Fruit fly (Drosophila melanogaster) whole organism, embryonic: ENCODE data around the gene CG11723.
A peak's percentile ranks its signal among the peaks of the same experiment; 100 is the strongest.

ENCODE experiments used
- Atf-2 ChIP-seq: fragments of 200-800 bp; sonication (Bioruptor generic); optimal IDR thresholded peaks from 2 replicates; lab custom pipeline; 2016; ENCODE audit warnings: missing biosample characterization, missing genetic modification characterization
- Awh ChIP-seq: fragments of 200-800 bp; sonication (Bioruptor generic); IDR thresholded peaks from 2 replicates; pipeline ENCODE4, ENCODE4 v1.3.6; 2022; ENCODE audit warnings: missing biosample characterization, missing genetic modification characterization
- B-H1 ChIP-seq: fragments of 200-800 bp; sonication (Bioruptor generic); IDR thresholded peaks from 3 replicates; pipeline ENCODE4 v1.3.6; 2022; ENCODE audit warnings: missing biosample characterization, missing genetic modification characterization
- Bgb ChIP-seq: fragments of 200-800 bp; sonication (Bioruptor generic); IDR thresholded peaks from 2 replicates; pipeline ENCODE4 v1.3.6; 2022; ENCODE audit warnings: missing biosample characterization, missing genetic modification characterization; ENCODE audit not compliant: partially characterized antibody
- CG12155 ChIP-seq: fragments of 200-800 bp; sonication (Bioruptor generic); optimal IDR thresholded peaks from 3 replicates; lab custom pipeline; 2016; ENCODE audit warnings: missing biosample characterization, missing genetic modification characterization
- CG12219 ChIP-seq: fragments of 200-800 bp; sonication (Bioruptor generic); optimal IDR thresholded peaks from 3 replicates; lab custom pipeline; 2018; ENCODE audit warnings: missing biosample characterization, mild to moderate bottlenecking, missing genetic modification characterization
- CG17328 ChIP-seq: fragments of 200-800 bp; sonication (Bioruptor generic); IDR thresholded peaks from 2 replicates; pipeline ENCODE4 v1.3.6; 2022; ENCODE audit warnings: missing biosample characterization, missing genetic modification characterization
- CG17802 ChIP-seq: fragments of 200-800 bp; sonication (Bioruptor generic); optimal IDR thresholded peaks from 2 replicates; lab custom pipeline; 2018; ENCODE audit warnings: missing biosample characterization, mild to moderate bottlenecking, missing genetic modification characterization, moderate library complexity
- CG2199 ChIP-seq: fragments of 200-800 bp; sonication (Bioruptor generic); IDR thresholded peaks from 3 replicates; pipeline ENCODE4 v1.3.6; 2022; ENCODE audit warnings: missing biosample characterization, missing genetic modification characterization
- CG31224 ChIP-seq: fragments of 200-800 bp; sonication (Bioruptor generic); IDR thresholded peaks from 2 replicates; pipeline ENCODE4 v1.3.6; 2022; ENCODE audit warnings: missing biosample characterization, missing genetic modification characterization
- CG31441 ChIP-seq: fragments of 200-800 bp; sonication (Bioruptor generic); IDR thresholded peaks from 2 replicates; pipeline ENCODE4 v1.3.6; 2022; ENCODE audit warnings: missing biosample characterization, missing genetic modification characterization
- CG32772 ChIP-seq: fragments of 200-800 bp; sonication (Bioruptor generic); IDR thresholded peaks from 2 replicates; pipeline ENCODE4 v1.3.6; 2022; ENCODE audit warnings: missing biosample characterization, missing genetic modification characterization
- CG34224 ChIP-seq: fragments of 200-800 bp; sonication (Bioruptor generic); IDR thresholded peaks from 3 replicates; pipeline ENCODE4 v1.3.6; 2022; ENCODE audit warnings: missing biosample characterization, missing genetic modification characterization; ENCODE audit not compliant: partially characterized antibody
- CG4820 ChIP-seq: fragments of 200-800 bp; sonication (Bioruptor generic); optimal IDR thresholded peaks from 3 replicates; lab custom pipeline; 2016; ENCODE audit warnings: missing biosample characterization, missing genetic modification characterization
- CG7786 ChIP-seq: fragments of 200-800 bp; sonication (Bioruptor generic); optimal IDR thresholded peaks from 2 replicates; lab custom pipeline; 2016; ENCODE audit warnings: missing biosample characterization, missing genetic modification characterization
- CG7987 ChIP-seq: fragments of 200-800 bp; sonication (Bioruptor generic); optimal IDR thresholded peaks from 2 replicates; lab custom pipeline; 2018; ENCODE audit warnings: missing biosample characterization, mild to moderate bottlenecking, missing genetic modification characterization, moderate library complexity
- Camta ChIP-seq: fragments of 200-800 bp; sonication (Bioruptor generic); optimal IDR thresholded peaks from 2 replicates; lab custom pipeline; 2016; ENCODE audit warnings: missing biosample characterization, missing genetic modification characterization
- Deaf1 ChIP-seq: fragments of 200-800 bp; optimal IDR thresholded peaks from 3 replicates; lab custom pipeline; 2019; ENCODE audit warnings: missing biosample characterization, mild to moderate bottlenecking, missing genetic modification characterization, moderate library complexity
- Dek ChIP-seq: fragments of 200-800 bp; sonication (Bioruptor generic); optimal IDR thresholded peaks from 3 replicates; lab custom pipeline; 2019; ENCODE audit warnings: missing biosample characterization, mild to moderate bottlenecking, missing genetic modification characterization, moderate library complexity
- Dfd ChIP-seq, 2 experiments: fragments of >200 bp; optimal IDR thresholded peaks; 2 replicates each; lab custom pipeline; 2017; ENCODE audit warnings: missing biosample characterization in 2 of 2, missing genetic modification characterization in 2 of 2
- E2f1 ChIP-seq: fragments of 200-800 bp; sonication (Bioruptor generic); IDR thresholded peaks from 2 replicates; pipeline ENCODE4 v1.3.6; 2022; ENCODE audit warnings: missing biosample characterization, missing genetic modification characterization
- Fer1 ChIP-seq: fragments of 200-800 bp; sonication (Bioruptor generic); optimal IDR thresholded peaks from 2 replicates; lab custom pipeline; 2017; ENCODE audit warnings: missing biosample characterization, mild to moderate bottlenecking, missing genetic modification characterization
- Hand ChIP-seq: fragments of 200-800 bp; sonication (Bioruptor generic); optimal IDR thresholded peaks from 2 replicates; lab custom pipeline; 2017; ENCODE audit warnings: mild to moderate bottlenecking, missing biosample characterization, missing genetic modification reagents, missing genetic modification characterization
- HmgZ ChIP-seq: fragments of 200-800 bp; sonication (Bioruptor generic); optimal IDR thresholded peaks from 2 replicates; lab custom pipeline; 2018; ENCODE audit warnings: missing biosample characterization, mild to moderate bottlenecking, missing genetic modification characterization
- NC2α ChIP-seq: fragments of 200-800 bp; sonication (Bioruptor generic); optimal IDR thresholded peaks from 2 replicates; lab custom pipeline; 2016; ENCODE audit warnings: missing biosample characterization, missing genetic modification characterization
- Nf-YA ChIP-seq: fragments of 200-800 bp; sonication (Bioruptor generic); IDR thresholded peaks from 2 replicates; pipeline ENCODE4 v1.3.6; 2022; ENCODE audit warnings: missing biosample characterization, missing genetic modification characterization
- Opbp ChIP-seq: fragments of 200-800 bp; sonication (Bioruptor generic); IDR thresholded peaks from 3 replicates; pipeline ENCODE4 v1.3.6; 2022; ENCODE audit warnings: missing biosample characterization, missing genetic modification characterization; ENCODE audit not compliant: partially characterized antibody
- Optix ChIP-seq: fragments of 200-800 bp; sonication (Bioruptor generic); IDR thresholded peaks from 3 replicates; pipeline ENCODE4 v1.3.6; 2022; ENCODE audit warnings: missing biosample characterization, missing genetic modification characterization
- Sox102F ChIP-seq: fragments of 200-800 bp; sonication (Bioruptor generic); optimal IDR thresholded peaks from 2 replicates; lab custom pipeline; 2018; ENCODE audit warnings: missing biosample characterization, mild to moderate bottlenecking, missing genetic modification characterization, moderate library complexity
- ase ChIP-seq: fragments of 200-800 bp; sonication (Bioruptor generic); IDR thresholded peaks from 3 replicates; pipeline ENCODE4 v1.3.6; 2022; ENCODE audit warnings: missing biosample characterization, missing genetic modification characterization
- bigmax ChIP-seq: fragments of 200-800 bp; sonication (Bioruptor generic); optimal IDR thresholded peaks from 2 replicates; lab custom pipeline; 2018; ENCODE audit warnings: missing biosample characterization, mild to moderate bottlenecking, missing genetic modification characterization
- caup ChIP-seq: fragments of 200-800 bp; sonication (Bioruptor generic); optimal IDR thresholded peaks from 3 replicates; lab custom pipeline; 2017; ENCODE audit warnings: missing biosample characterization, mild to moderate bottlenecking, missing genetic modification characterization, moderate library complexity; ENCODE audit not compliant: severe bottlenecking
- cg ChIP-seq: fragments of 200-800 bp; sonication (Bioruptor generic); optimal IDR thresholded peaks from 3 replicates; lab custom pipeline; 2019; ENCODE audit warnings: missing biosample characterization, mild to moderate bottlenecking, missing genetic modification characterization, moderate library complexity
- chif ChIP-seq, 2 experiments: fragments of 200-800 bp; sonication (Bioruptor generic); optimal IDR thresholded peaks; 3 replicates each; lab custom pipeline; 2016; ENCODE audit warnings: missing biosample characterization in 2 of 2, missing genetic modification characterization in 2 of 2
- ci ChIP-seq: fragments of 200-800 bp; sonication (Bioruptor generic); IDR thresholded peaks from 3 replicates; pipeline ENCODE4 v1.3.6; 2022; ENCODE audit warnings: missing biosample characterization, missing genetic modification characterization
- da ChIP-seq: fragments of 200-800 bp; sonication (Bioruptor generic); optimal IDR thresholded peaks from 2 replicates; lab custom pipeline; 2016; ENCODE audit warnings: missing biosample characterization, missing genetic modification characterization
- disco-r ChIP-seq: fragments of 200-800 bp; sonication (Bioruptor generic); optimal IDR thresholded peaks from 2 replicates; lab custom pipeline; 2016; ENCODE audit warnings: missing biosample characterization, missing genetic modification characterization
- eyg ChIP-seq: fragments of 200-800 bp; sonication (Bioruptor generic); optimal IDR thresholded peaks from 3 replicates; lab custom pipeline; 2016; ENCODE audit warnings: missing biosample characterization, missing genetic modification characterization
- fd102C ChIP-seq: fragments of 200-800 bp; sonication (Bioruptor generic); optimal IDR thresholded peaks from 2 replicates; lab custom pipeline; 2018; ENCODE audit warnings: missing biosample characterization, mild to moderate bottlenecking, missing genetic modification characterization, moderate library complexity
- ftz-f1 ChIP-seq: fragments of 200-800 bp; sonication (Bioruptor generic); optimal IDR thresholded peaks from 2 replicates; lab custom pipeline; 2016; ENCODE audit warnings: missing biosample characterization, missing genetic modification characterization
- fu2 ChIP-seq: fragments of 200-800 bp; sonication (Bioruptor generic); optimal IDR thresholded peaks from 2 replicates; lab custom pipeline; 2016; ENCODE audit warnings: missing biosample characterization, missing genetic modification characterization
- gcm2 ChIP-seq: fragments of 200-800 bp; sonication (Bioruptor generic); optimal IDR thresholded peaks from 2 replicates; lab custom pipeline; 2016; ENCODE audit warnings: missing biosample characterization, missing genetic modification characterization
- gfzf ChIP-seq: fragments of 200-800 bp; sonication (Bioruptor generic); optimal IDR thresholded peaks from 2 replicates; lab custom pipeline; 2016; ENCODE audit warnings: missing biosample characterization, mild to moderate bottlenecking, missing genetic modification characterization, moderate library complexity
- luna ChIP-seq: fragments of 200-800 bp; sonication (Bioruptor generic); optimal IDR thresholded peaks from 2 replicates; lab custom pipeline; 2016; ENCODE audit warnings: missing biosample characterization, missing genetic modification characterization
- nau ChIP-seq: fragments of 200-800 bp; sonication (Bioruptor generic); optimal IDR thresholded peaks from 3 replicates; lab custom pipeline; 2017; ENCODE audit warnings: missing biosample characterization, mild to moderate bottlenecking, missing genetic modification characterization, missing genetic modification reagents
- nerfin-1 ChIP-seq: fragments of 200-800 bp; sonication (Bioruptor generic); optimal IDR thresholded peaks from 3 replicates; lab custom pipeline; 2019; ENCODE audit warnings: missing biosample characterization, mild to moderate bottlenecking, missing genetic modification characterization, moderate library complexity
- pzg ChIP-seq: fragments of 200-800 bp; sonication (Bioruptor generic); optimal IDR thresholded peaks from 3 replicates; lab custom pipeline; 2018; ENCODE audit warnings: missing biosample characterization, mild to moderate bottlenecking, missing genetic modification characterization, moderate library complexity
- stwl ChIP-seq: fragments of 200-800 bp; sonication (Bioruptor generic); optimal IDR thresholded peaks from 3 replicates; lab custom pipeline; 2018; ENCODE audit warnings: missing biosample characterization, mild to moderate bottlenecking, missing genetic modification characterization, moderate library complexity
- vfl ChIP-seq: fragments of 200-800 bp; sonication (Bioruptor generic); optimal IDR thresholded peaks from 2 replicates; lab custom pipeline; 2016; ENCODE audit warnings: missing biosample characterization, missing genetic modification characterization
- vnd ChIP-seq: fragments of 200-800 bp; sonication (Bioruptor generic); IDR thresholded peaks from 3 replicates; pipeline ENCODE4 v1.3.6; 2022; ENCODE audit warnings: missing biosample characterization, missing genetic modification characterization; ENCODE audit not compliant: partially characterized antibody
- zf30C ChIP-seq: fragments of 200-800 bp; sonication (Bioruptor generic); optimal IDR thresholded peaks from 3 replicates; lab custom pipeline; 2018; ENCODE audit warnings: missing biosample characterization, mild to moderate bottlenecking, missing genetic modification characterization

CG11723 gene

DNA sequence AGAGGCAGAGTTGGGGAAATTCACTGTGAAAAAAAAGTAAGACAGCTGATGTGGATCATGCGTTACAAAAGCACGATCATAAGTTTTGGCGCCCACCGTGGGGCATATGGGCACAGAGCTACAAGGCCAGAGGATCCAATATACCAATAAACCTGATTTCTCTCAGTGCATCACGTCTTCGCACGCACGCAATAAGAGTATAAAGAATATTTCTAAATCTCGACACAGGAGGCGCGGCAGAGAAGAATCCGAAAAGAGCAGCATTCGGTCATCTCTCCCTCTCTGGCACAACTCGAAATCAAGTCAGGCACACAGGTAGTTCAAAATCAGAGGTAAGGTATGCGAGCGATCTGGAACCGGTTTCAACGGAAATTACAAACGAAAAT is 16.5 kb upstream of the CG11723 start (continued):
- TF ChIP-seq gfzf (GFP tag; lab: Kevin White, UChicago) = no peak
- peak; percentile 96 for TF ChIP-seq Optix
- peak; percentile 83 for TF ChIP-seq CG31224
- TF ChIP-seq CG32772 (GFP tag; lab: Robert Waterston, UW) = peak; percentile 94
- TF ChIP-seq nau (GFP tag; lab: Kevin White, UChicago) = peak; percentile 72
- TF ChIP-seq fu2 (GFP tag; lab: Kevin White, UChicago) = peak; percentile 84
- TF ChIP-seq da = peak; percentile 82
- peak; percentile 57 for TF ChIP-seq CG7987 (GFP tag; lab: Kevin White, UChicago)
- peak; percentile 69 for TF ChIP-seq B-H1 (GFP tag; lab: Robert Waterston, UW)
- TF ChIP-seq CG31441 (GFP tag; lab: Robert Waterston, UW) = peak; percentile 91
- TF ChIP-seq ftz-f1 (GFP tag; lab: Kevin White, UChicago) = peak; percentile 39
- peak; percentile 77 for TF ChIP-seq Camta (GFP tag; lab: Kevin White, UChicago)
- peak; percentile 90 for TF ChIP-seq ase (GFP tag; lab: Robert Waterston, UW)
- peak; percentile 98 for TF ChIP-seq zf30C (GFP tag; lab: Kevin White, UChicago)
- TF ChIP-seq Opbp (GFP tag; lab: Robert Waterston, UW) = no peak
- TF ChIP-seq NC2α = peak; percentile 93
- peak; percentile 69 for TF ChIP-seq CG12155 (GFP tag; lab: Kevin White, UChicago)
- peak; percentile 92 for TF ChIP-seq Awh
- TF ChIP-seq Hand = peak; percentile 43
- peak; percentile 67 for TF ChIP-seq disco-r (GFP tag; lab: Kevin White, UChicago)
- no peak for TF ChIP-seq bigmax (GFP tag; lab: Kevin White, UChicago)
- TF ChIP-seq CG7786 = peak; percentile 95
- TF ChIP-seq Dfd (GFP tag; optimal IDR thresholded peaks at IDR 0.05; lab: Kevin White, UChicago) = no peak
- no peak for TF ChIP-seq cg (GFP tag; lab: Kevin White, UChicago)
- TF ChIP-seq CG17328 = peak; percentile 96
- peak; percentile 87 to 93 for TF ChIP-seq chif (GFP tag; optimal IDR thresholded peaks at IDR 0.05; lab: Kevin White, UChicago)
- TF ChIP-seq luna = peak; percentile 39
- peak; percentile 7 for TF ChIP-seq Deaf1 (tag; lab: Kevin White, UChicago)
- TF ChIP-seq E2f1 (GFP tag; lab: Robert Waterston, UW) = peak; percentile 93
- TF ChIP-seq nerfin-1 (tag; lab: Kevin White, UChicago) = peak; percentile 79
- TF ChIP-seq caup (GFP tag; lab: Kevin White, UChicago) = peak; percentile 77
- peak; percentile 76 for TF ChIP-seq CG17802 (tag; lab: Kevin White, UChicago)
- TF ChIP-seq gcm2 (GFP tag; lab: Kevin White, UChicago) = peak; percentile 65
- TF ChIP-seq Atf-2 (GFP tag; lab: Kevin White, UChicago) = peak; percentile 82
- peak; percentile 89 for TF ChIP-seq Sox102F (GFP tag; lab: Kevin White, UChicago)
- TF ChIP-seq Bgb (GFP tag; lab: Robert Waterston, UW) = 0 out of 2 replicates have a peak, but pooled peaks have one; percentile 14
- TF ChIP-seq fd102C = peak; percentile 90
- TF ChIP-seq CG2199 = peak; percentile 95
- peak; percentile 40 for TF ChIP-seq Fer1 (GFP tag; lab: Kevin White, UChicago)
- TF ChIP-seq pzg (GFP tag; lab: Kevin White, UChicago) = no peak
- peak; percentile 89 for TF ChIP-seq CG4820 (GFP tag; lab: Kevin White, UChicago)
- TF ChIP-seq vfl (GFP tag; lab: Kevin White, UChicago) = peak; percentile 32
- no peak for TF ChIP-seq vnd (GFP tag; lab: Robert Waterston, UW)
- TF ChIP-seq Nf-YA (GFP tag; lab: Robert Waterston, UW) = peak; percentile 88
- TF ChIP-seq stwl (tag; lab: Kevin White, UChicago) = no peak
- peak; percentile 61 for TF ChIP-seq HmgZ (tag; lab: Kevin White, UChicago)
- peak; percentile 96 for TF ChIP-seq ci (GFP tag; lab: Robert Waterston, UW)
- peak; percentile 80 for TF ChIP-seq CG12219 (GFP tag; lab: Kevin White, UChicago)
- no peak for TF ChIP-seq CG34224 (GFP tag; lab: Robert Waterston, UW)
- TF ChIP-seq Dek = peak; percentile 59
- TF ChIP-seq eyg (GFP tag; lab: Kevin White, UChicago) = peak; percentile 63
